Fruit fly (Drosophila melanogaster) whole organism, embryonic: ENCODE measurements around the gene Epp.

ENCODE experiments used
- Atf-2 ChIP-seq: fragments of 200-800 bp; sonication (Bioruptor generic); optimal IDR thresholded peaks from 2 replicates; lab custom pipeline; 2016; ENCODE audit warnings: missing biosample characterization, missing genetic modification characterization
- Atf6 ChIP-seq: fragments of 200-800 bp; sonication (Bioruptor generic); IDR thresholded peaks from 2 replicates; pipeline ENCODE4 v1.3.6; 2022; ENCODE audit warnings: missing biosample characterization, missing genetic modification characterization
- Bdp1 ChIP-seq: fragments of 200-800 bp; sonication (Bioruptor generic); optimal IDR thresholded peaks from 3 replicates; lab custom pipeline; 2016; ENCODE audit warnings: missing biosample characterization, missing genetic modification characterization
- BtbVII ChIP-seq: fragments of 200-800 bp; sonication (Bioruptor generic); optimal IDR thresholded peaks from 3 replicates; lab custom pipeline; 2017; ENCODE audit warnings: missing biosample characterization, mild to moderate bottlenecking, missing genetic modification characterization
- CG10462 ChIP-seq: fragments of 200-800 bp; sonication (Bioruptor generic); optimal IDR thresholded peaks from 2 replicates; lab custom pipeline; 2016; ENCODE audit warnings: missing biosample characterization, missing genetic modification characterization
- CG11456 ChIP-seq: fragments of 200-800 bp; sonication (Bioruptor generic); IDR thresholded peaks from 3 replicates; pipeline ENCODE4 v1.3.6; 2022; ENCODE audit warnings: missing biosample characterization, missing genetic modification characterization
- CG12104 ChIP-seq: fragments of 200-800 bp; sonication (Bioruptor generic); optimal IDR thresholded peaks from 3 replicates; lab custom pipeline; 2016; ENCODE audit warnings: missing biosample characterization, missing genetic modification characterization
- CG12744 ChIP-seq: fragments of 200-800 bp; sonication (Bioruptor generic); optimal IDR thresholded peaks from 2 replicates; lab custom pipeline; 2016; ENCODE audit warnings: missing biosample characterization, missing genetic modification characterization
- CG15011 ChIP-seq: fragments of 200-800 bp; sonication (Bioruptor generic); optimal IDR thresholded peaks from 3 replicates; lab custom pipeline; 2018; ENCODE audit warnings: missing biosample characterization, mild to moderate bottlenecking, missing genetic modification characterization
- CG16779 ChIP-seq: fragments of 200-800 bp; sonication (Bioruptor generic); IDR thresholded peaks from 2 replicates; pipeline ENCODE4 v1.3.6; 2022; ENCODE audit warnings: missing biosample characterization, missing genetic modification characterization
- CG17186 ChIP-seq: fragments of 200-800 bp; sonication (Bioruptor generic); optimal IDR thresholded peaks from 3 replicates; lab custom pipeline; 2017; ENCODE audit warnings: missing biosample characterization, missing genetic modification reagents, missing genetic modification characterization
- CG17568 ChIP-seq: fragments of 200-800 bp; sonication (Bioruptor generic); optimal IDR thresholded peaks from 2 replicates; lab custom pipeline; 2018; ENCODE audit warnings: missing biosample characterization, mild to moderate bottlenecking, missing genetic modification characterization, moderate library complexity
- CG17802 ChIP-seq: fragments of 200-800 bp; sonication (Bioruptor generic); optimal IDR thresholded peaks from 2 replicates; lab custom pipeline; 2018; ENCODE audit warnings: missing biosample characterization, mild to moderate bottlenecking, missing genetic modification characterization, moderate library complexity
- CG2202 ChIP-seq: fragments of 200-800 bp; sonication (Bioruptor generic); optimal IDR thresholded peaks from 2 replicates; lab custom pipeline; 2018; ENCODE audit warnings: missing biosample characterization, mild to moderate bottlenecking, missing genetic modification characterization
- CG34422 ChIP-seq: fragments of 200-800 bp; sonication (Bioruptor generic); IDR thresholded peaks from 3 replicates; pipeline ENCODE4 v1.3.6; 2022; ENCODE audit warnings: missing biosample characterization, missing genetic modification characterization
- CG3847 ChIP-seq: fragments of 200-800 bp; sonication (Bioruptor generic); IDR thresholded peaks from 2 replicates; pipeline ENCODE4 v1.3.6; 2022; ENCODE audit warnings: missing biosample characterization, missing genetic modification characterization
- CG6813 ChIP-seq: fragments of 200-800 bp; sonication (Bioruptor generic); optimal IDR thresholded peaks from 2 replicates; lab custom pipeline; 2017; ENCODE audit warnings: missing biosample characterization, missing genetic modification characterization, mild to moderate bottlenecking, moderate library complexity, missing genetic modification reagents
- CG9876 ChIP-seq: fragments of 200-800 bp; sonication (Bioruptor generic); optimal IDR thresholded peaks from 2 replicates; lab custom pipeline; 2016; ENCODE audit warnings: missing biosample characterization, missing genetic modification characterization
- CHES-1-like ChIP-seq: fragments of 200-800 bp; sonication (Bioruptor generic); optimal IDR thresholded peaks from 2 replicates; lab custom pipeline; 2016; ENCODE audit warnings: missing biosample characterization, missing genetic modification characterization
- Camta ChIP-seq: fragments of 200-800 bp; sonication (Bioruptor generic); optimal IDR thresholded peaks from 2 replicates; lab custom pipeline; 2016; ENCODE audit warnings: missing biosample characterization, missing genetic modification characterization
- Chrac-16 ChIP-seq: fragments of 200-800 bp; sonication (Bioruptor generic); optimal IDR thresholded peaks from 3 replicates; lab custom pipeline; 2016; ENCODE audit warnings: missing biosample characterization, missing genetic modification characterization
- D19B ChIP-seq: fragments of 200-800 bp; sonication (Bioruptor generic); optimal IDR thresholded peaks from 2 replicates; lab custom pipeline; 2017; ENCODE audit warnings: missing biosample characterization, mild to moderate bottlenecking, missing genetic modification characterization
- Doc3 ChIP-seq: fragments of 200-800 bp; sonication (Bioruptor generic); IDR thresholded peaks from 3 replicates; pipeline ENCODE4 v1.3.6; 2022; ENCODE audit warnings: missing biosample characterization, missing genetic modification characterization; ENCODE audit not compliant: partially characterized antibody
- Ets97D ChIP-seq: fragments of 200-800 bp; sonication (Bioruptor generic); optimal IDR thresholded peaks from 3 replicates; lab custom pipeline; 2016; ENCODE audit warnings: missing biosample characterization, missing genetic modification characterization
- Fer3 ChIP-seq: fragments of 200-800 bp; sonication (Bioruptor generic); optimal IDR thresholded peaks from 2 replicates; lab custom pipeline; 2018; ENCODE audit warnings: missing biosample characterization, mild to moderate bottlenecking, missing genetic modification characterization, moderate library complexity
- Gsc ChIP-seq: fragments of 200-800 bp; sonication (Bioruptor generic); IDR thresholded peaks from 2 replicates; pipeline ENCODE4 v1.3.6; 2022; ENCODE audit warnings: missing biosample characterization, missing genetic modification characterization
- HLHmδ ChIP-seq: fragments of 200-800 bp; sonication (Bioruptor generic); optimal IDR thresholded peaks from 2 replicates; lab custom pipeline; 2018; ENCODE audit warnings: missing biosample characterization, mild to moderate bottlenecking, missing genetic modification characterization, moderate library complexity
- Lpt ChIP-seq: fragments of >200 bp; optimal IDR thresholded peaks from 2 replicates; lab custom pipeline; 2018; ENCODE audit warnings: missing biosample characterization, missing genetic modification characterization
- Ravus ChIP-seq: fragments of 200-800 bp; sonication (Bioruptor generic); IDR thresholded peaks from 2 replicates; pipeline ENCODE4 v1.3.6; 2022; ENCODE audit warnings: missing biosample characterization, missing genetic modification characterization
- Rfx ChIP-seq: fragments of 200-800 bp; sonication (Bioruptor generic); IDR thresholded peaks from 2 replicates; pipeline ENCODE4 v1.3.6; 2022; ENCODE audit warnings: missing biosample characterization, missing genetic modification characterization
- Stat92E ChIP-seq, 3 experiments: fragments of >200 bp in 2 of 3; fragments of 200-800 bp in 1 of 3; sonication (Bioruptor generic) in 1 of 3; optimal IDR thresholded peaks; 2 replicates each; lab custom pipeline; 2017 to 2019; ENCODE audit warnings: missing biosample characterization in 3 of 3, missing genetic modification characterization in 3 of 3, mild to moderate bottlenecking in 1 of 3, moderate library complexity in 1 of 3
- Tbp ChIP-seq: fragments of >200 bp; optimal IDR thresholded peaks from 2 replicates; lab custom pipeline; 2018; ENCODE audit warnings: missing biosample characterization, missing genetic modification characterization
- Trl ChIP-seq, 3 experiments: fragments of >200 bp in 2 of 3; fragments of 200-800 bp in 1 of 3; sonication (Bioruptor generic) in 1 of 3; optimal IDR thresholded peaks; 2 replicates in 1 of 3; 3 replicates in 2 of 3; lab custom pipeline; 2016 to 2017; ENCODE audit warnings: missing biosample characterization in 1 of 3, missing genetic modification characterization in 1 of 3
- Xrp1 ChIP-seq: fragments of 200-800 bp; sonication (Bioruptor generic); IDR thresholded peaks from 2 replicates; pipeline ENCODE4 v1.3.6; 2022; ENCODE audit warnings: missing biosample characterization, missing genetic modification characterization
- cato ChIP-seq: fragments of 200-800 bp; sonication (Bioruptor generic); optimal IDR thresholded peaks from 2 replicates; lab custom pipeline; 2016; ENCODE audit warnings: missing biosample characterization, missing genetic modification characterization, borderline replicate concordance
- chn ChIP-seq: fragments of 200-800 bp; sonication (Bioruptor generic); optimal IDR thresholded peaks from 2 replicates; lab custom pipeline; 2016; ENCODE audit warnings: missing biosample characterization, missing genetic modification characterization
- da ChIP-seq: fragments of 200-800 bp; sonication (Bioruptor generic); optimal IDR thresholded peaks from 2 replicates; lab custom pipeline; 2016; ENCODE audit warnings: missing biosample characterization, missing genetic modification characterization
- danr ChIP-seq: fragments of 200-800 bp; sonication (Bioruptor generic); IDR thresholded peaks from 2 replicates; pipeline ENCODE4 v1.3.6; 2022; ENCODE audit warnings: missing biosample characterization, missing genetic modification characterization
- dimm ChIP-seq: fragments of 200-800 bp; sonication (Bioruptor generic); IDR thresholded peaks from 2 replicates; pipeline ENCODE4 v1.3.6; 2022; ENCODE audit warnings: missing biosample characterization, missing genetic modification characterization
- en ChIP-seq: fragments of 200-800 bp; sonication (Bioruptor generic); optimal IDR thresholded peaks from 2 replicates; lab custom pipeline; 2016; ENCODE audit warnings: missing biosample characterization, missing genetic modification characterization
- ewg ChIP-seq: fragments of 200-800 bp; sonication (Bioruptor generic); optimal IDR thresholded peaks from 3 replicates; lab custom pipeline; 2017; ENCODE audit warnings: mild to moderate bottlenecking, missing biosample characterization, missing genetic modification reagents, missing genetic modification characterization
- grn ChIP-seq: fragments of 200-800 bp; sonication (Bioruptor generic); optimal IDR thresholded peaks from 3 replicates; lab custom pipeline; 2017; ENCODE audit warnings: missing biosample characterization, missing genetic modification characterization
- gsb-n ChIP-seq: fragments of 200-800 bp; sonication (Bioruptor generic); optimal IDR thresholded peaks from 3 replicates; lab custom pipeline; 2018; ENCODE audit warnings: missing biosample characterization, mild to moderate bottlenecking, missing genetic modification characterization
- h ChIP-seq: fragments of >200 bp; optimal IDR thresholded peaks from 2 replicates; lab custom pipeline; 2017
- ken ChIP-seq: fragments of 200-800 bp; sonication (Bioruptor generic); IDR thresholded peaks from 3 replicates; pipeline ENCODE4 v1.3.6; 2022; ENCODE audit warnings: missing biosample characterization, missing genetic modification characterization
- lab ChIP-seq: fragments of 200-800 bp; sonication (Bioruptor generic); optimal IDR thresholded peaks from 3 replicates; lab custom pipeline; 2017; ENCODE audit warnings: missing biosample characterization, missing genetic modification characterization, mild to moderate bottlenecking, moderate library complexity, missing genetic modification reagents
- org-1 ChIP-seq: fragments of 200-800 bp; sonication (Bioruptor generic); optimal IDR thresholded peaks from 2 replicates; lab custom pipeline; 2017; ENCODE audit warnings: missing biosample characterization, missing genetic modification characterization
- otp ChIP-seq: fragments of 200-800 bp; sonication (Bioruptor generic); IDR thresholded peaks from 3 replicates; pipeline ENCODE4, ENCODE4 v1.3.6; 2022; ENCODE audit warnings: missing biosample characterization, missing genetic modification characterization
- pfk ChIP-seq: fragments of 200-800 bp; sonication (Bioruptor generic); optimal IDR thresholded peaks from 2 replicates; lab custom pipeline; 2018; ENCODE audit warnings: missing biosample characterization, mild to moderate bottlenecking, missing genetic modification characterization, moderate library complexity
- psq ChIP-seq: fragments of 200-800 bp; sonication (Bioruptor generic); optimal IDR thresholded peaks from 2 replicates; lab custom pipeline; 2017; ENCODE audit warnings: missing biosample characterization, missing genetic modification characterization
- tap ChIP-seq: fragments of 200-800 bp; optimal IDR thresholded peaks from 3 replicates; lab custom pipeline; 2019; ENCODE audit warnings: missing biosample characterization, mild to moderate bottlenecking, missing genetic modification characterization, moderate library complexity
- wdn ChIP-seq: fragments of 200-800 bp; sonication (Bioruptor generic); IDR thresholded peaks from 2 replicates; pipeline ENCODE4 v1.3.6; 2022; ENCODE audit warnings: missing biosample characterization, missing genetic modification characterization

Epp gene

dm6 chr3R:23986479-23986930 lies 6.2 kb downstream of the Epp start, which contains the start of the genes CG13603 and CG5902 (continued):
- no peak for TF ChIP-seq CG17568
- no peak for TF ChIP-seq Gsc (GFP tag; lab: Robert Waterston, UW)
- peak; percentile 66 for TF ChIP-seq Doc3 (GFP tag; lab: Robert Waterston, UW)
- peak; percentile 50; the same call in 1 of the 3 replicates for TF ChIP-seq otp (GFP tag; lab: Robert Waterston, UW)
- peak; percentile 10 for TF ChIP-seq CG2202
- TF ChIP-seq Lpt (GFP tag; lab: Kevin White, UChicago) = no peak
- TF ChIP-seq CG16779 (GFP tag; lab: Robert Waterston, UW) = no peak
- no peak for TF ChIP-seq psq
- no peak for TF ChIP-seq Atf6 (GFP tag; lab: Robert Waterston, UW)
- TF ChIP-seq CG17802 (tag; lab: Kevin White, UChicago) = no peak
- TF ChIP-seq CG15011 (GFP tag; lab: Kevin White, UChicago) = no peak
- no peak for TF ChIP-seq CG6813 (GFP tag; lab: Kevin White, UChicago)
- TF ChIP-seq CG9876 (GFP tag; lab: Kevin White, UChicago) = peak; percentile 4
- peak; percentile 28; the same call in 1 of the 2 replicates for TF ChIP-seq Xrp1 (GFP tag; lab: Robert Waterston, UW)
- TF ChIP-seq Stat92E (GFP tag; optimal IDR thresholded peaks at IDR 0.05; lab: Kevin White, UChicago) = peak in 1 of 3 experiments; percentile 47
- TF ChIP-seq CG34422 = peak; percentile 61
- no peak for TF ChIP-seq Ravus (GFP tag; lab: Robert Waterston, UW)
- TF ChIP-seq wdn = no peak
- peak; percentile 70; the same call in 2 of the 3 replicates for TF ChIP-seq CG11456 (GFP tag; lab: Robert Waterston, UW)
- no peak for TF ChIP-seq lab (GFP tag; lab: Kevin White, UChicago)
- peak; percentile 81 for TF ChIP-seq Rfx (GFP tag; lab: Robert Waterston, UW)
- TF ChIP-seq en = no peak
- peak; percentile 6 for TF ChIP-seq BtbVII (GFP tag; lab: Kevin White, UChicago)
- TF ChIP-seq danr = no peak
- TF ChIP-seq da (GFP tag; lab: Kevin White, UChicago) = no peak
- no peak for TF ChIP-seq Trl (optimal IDR thresholded peaks at IDR 0.05; lab: Kevin White, UChicago)
- TF ChIP-seq Trl (GFP tag; optimal IDR thresholded peaks at IDR 0.05; lab: Kevin White, UChicago) = peak; percentile 51
- peak; percentile 80 for TF ChIP-seq Ets97D
- TF ChIP-seq CHES-1-like (GFP tag; lab: Kevin White, UChicago) = peak; percentile 83
- TF ChIP-seq CG3847 (GFP tag; lab: Robert Waterston, UW) = peak; percentile 67
- peak; percentile 64 for TF ChIP-seq Camta (GFP tag; lab: Kevin White, UChicago)
- no peak for TF ChIP-seq D19B
- TF ChIP-seq grn = no peak
- TF ChIP-seq ewg (GFP tag; lab: Kevin White, UChicago) = peak; percentile 63
- TF ChIP-seq Fer3 (tag; lab: Kevin White, UChicago) = no peak
- no peak for TF ChIP-seq CG10462 (GFP tag; lab: Kevin White, UChicago)
- TF ChIP-seq chn (GFP tag; lab: Kevin White, UChicago) = peak; percentile 56
- no peak for TF ChIP-seq pfk
- TF ChIP-seq gsb-n (tag; lab: Kevin White, UChicago) = no peak
- no peak for TF ChIP-seq Atf-2 (GFP tag; lab: Kevin White, UChicago)
- TF ChIP-seq tap (tag; lab: Kevin White, UChicago) = no peak
- no peak for TF ChIP-seq Tbp (GFP tag; lab: Kevin White, UChicago)
- TF ChIP-seq Bdp1 (GFP tag; lab: Kevin White, UChicago) = no peak
- no peak for TF ChIP-seq cato
- TF ChIP-seq h (lab: Kevin White, UChicago) = no peak
- peak; percentile 57; the same call in 1 of the 3 replicates for TF ChIP-seq ken (GFP tag; lab: Robert Waterston, UW)
- no peak for TF ChIP-seq CG12744
- TF ChIP-seq org-1 (GFP tag; lab: Kevin White, UChicago) = no peak
- TF ChIP-seq CG17186 = peak; percentile 96
- no peak for TF ChIP-seq dimm
- peak; percentile 50 for TF ChIP-seq Chrac-16 (GFP tag; lab: Kevin White, UChicago)
- TF ChIP-seq CG12104 (GFP tag; lab: Kevin White, UChicago) = no peak
- TF ChIP-seq HLHmδ (GFP tag; lab: Kevin White, UChicago) = no peak
